Fruit fly (Drosophila melanogaster) whole organism, embryonic: ENCODE measurements around the gene CG17343.

ENCODE experiments used
- B-H2 ChIP-seq: fragments of 200-800 bp; sonication (Bioruptor generic); optimal IDR thresholded peaks from 2 replicates; lab custom pipeline; 2018; ENCODE audit warnings: missing biosample characterization, mild to moderate bottlenecking, missing genetic modification characterization
- CG10209 ChIP-seq: fragments of 200-800 bp; sonication (Bioruptor generic); optimal IDR thresholded peaks from 3 replicates; lab custom pipeline; 2017; ENCODE audit warnings: missing biosample characterization, mild to moderate bottlenecking, missing genetic modification characterization, missing genetic modification reagents
- CG11093 ChIP-seq: fragments of 200-800 bp; sonication (Bioruptor generic); IDR thresholded peaks from 3 replicates; pipeline ENCODE4 v1.3.6; 2022; ENCODE audit warnings: missing biosample characterization, missing genetic modification characterization
- CG12071 ChIP-seq: fragments of 200-800 bp; sonication (Bioruptor generic); optimal IDR thresholded peaks from 3 replicates; lab custom pipeline; 2018; ENCODE audit warnings: missing biosample characterization, mild to moderate bottlenecking, missing genetic modification characterization
- CG12299 ChIP-seq: fragments of 200-800 bp; sonication (Bioruptor generic); optimal IDR thresholded peaks from 2 replicates; lab custom pipeline; 2018; ENCODE audit warnings: missing biosample characterization, mild to moderate bottlenecking, missing genetic modification characterization
- CG1233 ChIP-seq: fragments of 200-800 bp; sonication (Bioruptor generic); optimal IDR thresholded peaks from 4 replicates; lab custom pipeline; 2018; ENCODE audit warnings: missing biosample characterization, mild to moderate bottlenecking, missing genetic modification characterization
- CG14710 ChIP-seq: fragments of 200-800 bp; sonication (Bioruptor generic); optimal IDR thresholded peaks from 3 replicates; lab custom pipeline; 2019; ENCODE audit warnings: missing biosample characterization, mild to moderate bottlenecking, missing genetic modification characterization, moderate library complexity
- CG14860 ChIP-seq: fragments of 200-800 bp; sonication (Bioruptor generic); IDR thresholded peaks from 3 replicates; pipeline ENCODE4 v1.3.6; 2022; ENCODE audit warnings: missing biosample characterization, missing genetic modification characterization; ENCODE audit not compliant: partially characterized antibody
- CG15011 ChIP-seq: fragments of 200-800 bp; sonication (Bioruptor generic); optimal IDR thresholded peaks from 3 replicates; lab custom pipeline; 2018; ENCODE audit warnings: missing biosample characterization, mild to moderate bottlenecking, missing genetic modification characterization
- CG1792 ChIP-seq: fragments of 200-800 bp; sonication (Bioruptor generic); optimal IDR thresholded peaks from 2 replicates; lab custom pipeline; 2016; ENCODE audit warnings: missing biosample characterization, missing genetic modification characterization
- CG1832 ChIP-seq: fragments of 200-800 bp; sonication (Bioruptor generic); optimal IDR thresholded peaks from 2 replicates; lab custom pipeline; 2017; ENCODE audit warnings: missing biosample characterization, mild to moderate bottlenecking, missing genetic modification characterization, inconsistent platforms
- CG18599 ChIP-seq: fragments of 200-800 bp; sonication (Bioruptor generic); optimal IDR thresholded peaks from 3 replicates; lab custom pipeline; 2017; ENCODE audit warnings: missing biosample characterization, missing genetic modification characterization, mild to moderate bottlenecking, moderate library complexity, missing genetic modification reagents
- CG3838 ChIP-seq: fragments of 200-800 bp; sonication (Bioruptor generic); optimal IDR thresholded peaks from 3 replicates; lab custom pipeline; 2016; ENCODE audit warnings: missing biosample characterization, missing genetic modification characterization
- CG4707 ChIP-seq: fragments of 200-800 bp; sonication (Bioruptor generic); optimal IDR thresholded peaks from 2 replicates; lab custom pipeline; 2018; ENCODE audit warnings: missing biosample characterization, mild to moderate bottlenecking, missing genetic modification characterization, moderate library complexity
- CG7786 ChIP-seq: fragments of 200-800 bp; sonication (Bioruptor generic); optimal IDR thresholded peaks from 2 replicates; lab custom pipeline; 2016; ENCODE audit warnings: missing biosample characterization, missing genetic modification characterization
- CG8765 ChIP-seq: fragments of 200-800 bp; sonication (Bioruptor generic); IDR thresholded peaks from 2 replicates; pipeline ENCODE4 v1.3.6; 2022; ENCODE audit warnings: missing biosample characterization, missing genetic modification characterization
- CG8944 ChIP-seq: fragments of 200-800 bp; sonication (Bioruptor generic); optimal IDR thresholded peaks from 3 replicates; lab custom pipeline; 2016; ENCODE audit warnings: missing biosample characterization, missing genetic modification characterization
- CG9817 ChIP-seq: fragments of 200-800 bp; sonication (Bioruptor generic); optimal IDR thresholded peaks from 2 replicates; lab custom pipeline; 2018; ENCODE audit warnings: missing biosample characterization, mild to moderate bottlenecking, missing genetic modification characterization, moderate library complexity
- Eip74EF ChIP-seq, 2 experiments: fragments of 200-800 bp in 1 of 2; fragments of >200 bp in 1 of 2; sonication (Bioruptor generic) in 1 of 2; optimal IDR thresholded peaks; 2 replicates each; lab custom pipeline; 2017 to 2019; ENCODE audit warnings: missing biosample characterization in 2 of 2, missing genetic modification characterization in 2 of 2, mild to moderate bottlenecking in 1 of 2, moderate library complexity in 1 of 2
- Gsc ChIP-seq: fragments of 200-800 bp; sonication (Bioruptor generic); IDR thresholded peaks from 2 replicates; pipeline ENCODE4 v1.3.6; 2022; ENCODE audit warnings: missing biosample characterization, missing genetic modification characterization
- HHEX ChIP-seq: fragments of 200-800 bp; sonication (Bioruptor generic); optimal IDR thresholded peaks from 3 replicates; lab custom pipeline; 2017; ENCODE audit warnings: missing biosample characterization, mild to moderate bottlenecking, missing genetic modification characterization, missing genetic modification reagents
- HLH54F ChIP-seq: fragments of 200-800 bp; sonication (Bioruptor generic); optimal IDR thresholded peaks from 3 replicates; lab custom pipeline; 2016; ENCODE audit warnings: missing biosample characterization, missing genetic modification characterization
- HmgZ ChIP-seq: fragments of 200-800 bp; sonication (Bioruptor generic); optimal IDR thresholded peaks from 2 replicates; lab custom pipeline; 2018; ENCODE audit warnings: missing biosample characterization, mild to moderate bottlenecking, missing genetic modification characterization
- Jarid2 ChIP-seq: fragments of 200-800 bp; sonication (Bioruptor generic); optimal IDR thresholded peaks from 3 replicates; lab custom pipeline; 2017; ENCODE audit warnings: mild to moderate bottlenecking, missing biosample characterization, missing genetic modification reagents, missing genetic modification characterization
- MBD-R2 ChIP-seq: fragments of 200-800 bp; sonication (Bioruptor generic); IDR thresholded peaks from 2 replicates; pipeline ENCODE4 v1.3.6; 2022; ENCODE audit warnings: missing biosample characterization, missing genetic modification characterization
- Med ChIP-seq: fragments of 200-800 bp; sonication (Bioruptor generic); peaks from one replicate; lab custom pipeline; 2016; ENCODE audit warnings: missing biosample characterization, missing genetic modification characterization, mild to moderate bottlenecking, inconsistent platforms, moderate library complexity
- Nf-YA ChIP-seq: fragments of 200-800 bp; sonication (Bioruptor generic); IDR thresholded peaks from 2 replicates; pipeline ENCODE4 v1.3.6; 2022; ENCODE audit warnings: missing biosample characterization, missing genetic modification characterization
- Nf-YC ChIP-seq: fragments of 200-800 bp; optimal IDR thresholded peaks from 3 replicates; lab custom pipeline; 2019; ENCODE audit warnings: missing biosample characterization, mild to moderate bottlenecking, missing genetic modification characterization, moderate library complexity
- Oli ChIP-seq: fragments of 200-800 bp; sonication (Bioruptor generic); optimal IDR thresholded peaks from 2 replicates; lab custom pipeline; 2018; ENCODE audit warnings: missing biosample characterization, mild to moderate bottlenecking, missing genetic modification characterization, moderate library complexity
- Taf1 ChIP-seq: fragments of 200-800 bp; sonication (Bioruptor generic); IDR thresholded peaks from 2 replicates; pipeline ENCODE4 v1.3.6; 2022; ENCODE audit warnings: missing biosample characterization, missing genetic modification characterization
- YL-1 ChIP-seq: fragments of 200-800 bp; sonication (Bioruptor generic); optimal IDR thresholded peaks from 3 replicates; lab custom pipeline; 2017; ENCODE audit warnings: missing biosample characterization, mild to moderate bottlenecking, missing genetic modification characterization
- ab ChIP-seq: fragments of 200-800 bp; sonication (Bioruptor generic); optimal IDR thresholded peaks from 2 replicates; lab custom pipeline; 2016; ENCODE audit warnings: missing biosample characterization, missing genetic modification characterization
- btn ChIP-seq: fragments of 200-800 bp; sonication (Bioruptor generic); optimal IDR thresholded peaks from 2 replicates; lab custom pipeline; 2016; ENCODE audit warnings: missing biosample characterization, missing genetic modification characterization
- dysf ChIP-seq: fragments of 200-800 bp; sonication (Bioruptor generic); IDR thresholded peaks from 3 replicates; pipeline ENCODE4 v1.3.6; 2022; ENCODE audit warnings: missing biosample characterization, missing genetic modification characterization
- ems ChIP-seq: fragments of 200-800 bp; sonication (Bioruptor generic); optimal IDR thresholded peaks from 3 replicates; lab custom pipeline; 2016; ENCODE audit warnings: missing biosample characterization, missing genetic modification characterization
- fd96Cb ChIP-seq: fragments of 200-800 bp; sonication (Bioruptor generic); optimal IDR thresholded peaks from 2 replicates; lab custom pipeline; 2018; ENCODE audit warnings: missing biosample characterization, mild to moderate bottlenecking, missing genetic modification characterization, moderate library complexity
- gsb-n ChIP-seq: fragments of 200-800 bp; sonication (Bioruptor generic); optimal IDR thresholded peaks from 3 replicates; lab custom pipeline; 2018; ENCODE audit warnings: missing biosample characterization, mild to moderate bottlenecking, missing genetic modification characterization
- kah ChIP-seq: fragments of 200-800 bp; sonication (Bioruptor generic); optimal IDR thresholded peaks from 2 replicates; lab custom pipeline; 2018; ENCODE audit warnings: missing biosample characterization, mild to moderate bottlenecking, missing genetic modification characterization
- knrl ChIP-seq: fragments of 200-800 bp; sonication (Bioruptor generic); IDR thresholded peaks from 3 replicates; pipeline ENCODE4 v1.3.6; 2022; ENCODE audit warnings: missing biosample characterization, missing genetic modification characterization; ENCODE audit not compliant: partially characterized antibody
- mirr ChIP-seq: fragments of 200-800 bp; sonication (Bioruptor generic); optimal IDR thresholded peaks from 3 replicates; lab custom pipeline; 2018; ENCODE audit warnings: missing biosample characterization, mild to moderate bottlenecking, missing genetic modification characterization
- nom ChIP-seq: fragments of 200-800 bp; sonication (Bioruptor generic); optimal IDR thresholded peaks from 2 replicates; lab custom pipeline; 2017; ENCODE audit warnings: missing biosample characterization, missing genetic modification characterization, mild to moderate bottlenecking, moderate library complexity, missing genetic modification reagents
- psq ChIP-seq: fragments of 200-800 bp; sonication (Bioruptor generic); optimal IDR thresholded peaks from 2 replicates; lab custom pipeline; 2017; ENCODE audit warnings: missing biosample characterization, missing genetic modification characterization
- sim ChIP-seq: fragments of 200-800 bp; sonication (Bioruptor generic); IDR thresholded peaks from 2 replicates; pipeline ENCODE4 v1.3.6; 2022; ENCODE audit warnings: missing biosample characterization, missing genetic modification characterization
- slp2 ChIP-seq: fragments of 200-800 bp; sonication (Bioruptor generic); optimal IDR thresholded peaks from 2 replicates; lab custom pipeline; 2016; ENCODE audit warnings: missing biosample characterization, missing genetic modification characterization
- stc ChIP-seq: fragments of 200-800 bp; sonication (Bioruptor generic); IDR thresholded peaks from 2 replicates; pipeline ENCODE4 v1.3.6; 2022; ENCODE audit warnings: missing biosample characterization, missing genetic modification characterization
- tgo ChIP-seq: fragments of 200-800 bp; sonication (Bioruptor generic); IDR thresholded peaks from 3 replicates; pipeline ENCODE4 v1.3.6; 2022; ENCODE audit warnings: missing biosample characterization, missing genetic modification characterization
- trh ChIP-seq: fragments of 200-800 bp; sonication (Bioruptor generic); optimal IDR thresholded peaks from 2 replicates; lab custom pipeline; 2016; ENCODE audit warnings: missing biosample characterization, missing genetic modification characterization
- tup ChIP-seq: fragments of 200-800 bp; sonication (Bioruptor generic); optimal IDR thresholded peaks from 2 replicates; lab custom pipeline; 2016; ENCODE audit warnings: missing biosample characterization, mild to moderate bottlenecking, missing genetic modification characterization, moderate library complexity
- zf30C ChIP-seq: fragments of 200-800 bp; sonication (Bioruptor generic); optimal IDR thresholded peaks from 3 replicates; lab custom pipeline; 2018; ENCODE audit warnings: missing biosample characterization, mild to moderate bottlenecking, missing genetic modification characterization

The CG17343 gene

DNA sequence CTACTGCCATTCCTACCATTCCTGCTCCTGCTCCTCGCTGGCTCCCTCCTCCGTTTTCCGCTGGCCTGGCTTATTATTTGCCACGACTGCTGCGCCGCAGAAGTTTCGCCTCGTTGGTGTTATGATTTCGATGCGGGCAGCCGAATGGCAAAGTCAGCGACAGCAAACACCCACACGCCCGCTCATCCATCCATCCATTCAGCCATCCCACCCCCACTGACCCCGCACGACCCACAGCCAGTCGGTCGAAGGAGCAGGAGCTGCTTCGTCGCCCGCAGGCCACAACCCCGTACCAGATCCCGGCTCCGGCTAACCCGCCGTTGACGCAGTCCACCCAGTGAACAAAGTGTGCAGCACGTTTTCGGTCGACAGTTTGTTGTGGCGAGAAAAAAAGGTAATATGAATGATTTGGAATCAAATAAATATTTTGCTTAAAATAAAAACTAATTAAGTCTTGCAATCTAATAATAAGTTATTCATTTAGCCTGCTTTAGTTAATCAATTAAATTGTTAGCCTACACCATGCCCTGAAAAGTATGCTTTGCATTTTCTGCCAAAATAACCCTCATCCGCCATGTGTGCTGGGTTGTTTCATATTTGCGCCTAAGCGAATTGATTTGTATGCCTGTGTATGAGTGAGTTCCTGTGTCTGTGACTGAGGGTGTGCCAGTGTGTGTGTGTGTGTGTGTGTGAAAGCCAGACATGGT, 38.1 kb upstream of the CG17343 start (continued):
- TF ChIP-seq HLH54F (GFP tag; lab: Kevin White, UChicago) (peak; percentile 52), YL-1 (GFP tag; lab: Kevin White, UChicago) (no peak), HmgZ (tag; lab: Kevin White, UChicago) (peak; percentile 51), CG8765 (GFP tag; lab: Robert Waterston, UW) (no peak), CG4707 (GFP tag; lab: Kevin White, UChicago) (no peak), trh (GFP tag; lab: Kevin White, UChicago) (no peak), B-H2 (GFP tag; lab: Kevin White, UChicago) (peak; percentile 70), CG14710 (tag; lab: Kevin White, UChicago) (no peak), HHEX (peak; percentile 14), btn (GFP tag; lab: Kevin White, UChicago) (no peak), sim (GFP tag; lab: Robert Waterston, UW) (no peak), CG14860 (GFP tag; lab: Robert Waterston, UW) (no peak), ems (peak; percentile 6), psq (no peak), MBD-R2 (GFP tag; lab: Robert Waterston, UW) (no peak), tgo (no peak; the same call in 2 of the 3 replicates), CG15011 (GFP tag; lab: Kevin White, UChicago) (peak; percentile 46), tup (GFP tag; lab: Kevin White, UChicago) (peak; percentile 9), CG7786 (GFP tag; lab: Kevin White, UChicago) (no peak), CG1233 (peak; percentile 53), Nf-YC (tag; lab: Kevin White, UChicago) (peak; percentile 51), Eip74EF (GFP tag; optimal IDR thresholded peaks at IDR 0.05; lab: Kevin White, UChicago) (peak in 1 of 2 experiments; percentile 28), mirr (GFP tag; lab: Kevin White, UChicago) (no peak), stc (peak; percentile 22; the same call in 1 of the 2 replicates), kah (GFP tag; lab: Kevin White, UChicago) (peak; percentile 28), nom (peak; percentile 38), Nf-YA (GFP tag; lab: Robert Waterston, UW) (no peak), CG12299 (peak; percentile 44), Jarid2 (GFP tag; lab: Kevin White, UChicago) (peak; percentile 28), ab (GFP tag; lab: Kevin White, UChicago) (no peak), slp2 (no peak), zf30C (GFP tag; lab: Kevin White, UChicago) (no peak), CG18599 (GFP tag; lab: Kevin White, UChicago) (peak; percentile 92), CG12071 (peak; percentile 25), knrl (GFP tag; lab: Robert Waterston, UW) (no peak), CG8944 (GFP tag; lab: Kevin White, UChicago) (no peak), CG1792 (GFP tag; lab: Kevin White, UChicago) (no peak), gsb-n (tag; lab: Kevin White, UChicago) (no peak), Oli (peak; percentile 57), fd96Cb (tag; lab: Kevin White, UChicago) (peak; percentile 27), CG9817 (tag; lab: Kevin White, UChicago) (peak; percentile 22), CG10209 (GFP tag; lab: Kevin White, UChicago) (peak; percentile 44), Taf1 (GFP tag; lab: Robert Waterston, UW) (no peak), dysf (GFP tag; lab: Robert Waterston, UW) (peak; percentile 66; the same call in 2 of the 3 replicates), CG1832 (GFP tag; lab: Kevin White, UChicago) (no peak), Gsc (no peak), CG11093 (no peak), Med (peak; percentile 80), CG3838 (GFP tag; lab: Kevin White, UChicago) (no peak)
